Fruit fly (Drosophila melanogaster) whole organism, embryonic: Measurements from ENCODE around the gene Blos4.

Experiments used
- ATbp ChIP-seq: fragments of 200-800 bp; sonication (Bioruptor generic); optimal IDR thresholded peaks from 2 replicates; lab custom pipeline; 2017; ENCODE audit warnings: missing biosample characterization, mild to moderate bottlenecking, missing genetic modification characterization, missing genetic modification reagents
- Abd-B ChIP-seq: fragments of 200-800 bp; sonication (Bioruptor generic); optimal IDR thresholded peaks from 2 replicates; lab custom pipeline; 2018; ENCODE audit warnings: missing biosample characterization, mild to moderate bottlenecking, missing genetic modification characterization, moderate library complexity
- CG11560 ChIP-seq: fragments of 200-800 bp; sonication (Bioruptor generic); IDR thresholded peaks from 3 replicates; pipeline ENCODE4 v1.3.6; 2022; ENCODE audit warnings: missing biosample characterization, missing genetic modification characterization
- CG12299 ChIP-seq: fragments of 200-800 bp; sonication (Bioruptor generic); optimal IDR thresholded peaks from 2 replicates; lab custom pipeline; 2018; ENCODE audit warnings: missing biosample characterization, mild to moderate bottlenecking, missing genetic modification characterization
- CG12744 ChIP-seq: fragments of 200-800 bp; sonication (Bioruptor generic); optimal IDR thresholded peaks from 2 replicates; lab custom pipeline; 2016; ENCODE audit warnings: missing biosample characterization, missing genetic modification characterization
- CG13287 ChIP-seq: fragments of 200-800 bp; sonication (Bioruptor generic); IDR thresholded peaks from 2 replicates; pipeline ENCODE4 v1.3.6; 2022; ENCODE audit warnings: missing biosample characterization, missing genetic modification characterization; ENCODE audit not compliant: partially characterized antibody
- CG13424 ChIP-seq: fragments of 200-800 bp; sonication (Bioruptor generic); optimal IDR thresholded peaks from 2 replicates; lab custom pipeline; 2019; ENCODE audit warnings: missing biosample characterization, mild to moderate bottlenecking, missing genetic modification characterization, moderate library complexity
- CG15073 ChIP-seq: fragments of 200-800 bp; sonication (Bioruptor generic); optimal IDR thresholded peaks from 2 replicates; lab custom pipeline; 2016; ENCODE audit warnings: missing biosample characterization, missing genetic modification characterization
- CG17328 ChIP-seq: fragments of 200-800 bp; sonication (Bioruptor generic); IDR thresholded peaks from 2 replicates; pipeline ENCODE4 v1.3.6; 2022; ENCODE audit warnings: missing biosample characterization, missing genetic modification characterization
- CG18262 ChIP-seq: fragments of 200-800 bp; optimal IDR thresholded peaks from 3 replicates; lab custom pipeline; 2019; ENCODE audit warnings: missing biosample characterization, mild to moderate bottlenecking, missing genetic modification characterization, moderate library complexity
- CG2199 ChIP-seq: fragments of 200-800 bp; sonication (Bioruptor generic); IDR thresholded peaks from 3 replicates; pipeline ENCODE4 v1.3.6; 2022; ENCODE audit warnings: missing biosample characterization, missing genetic modification characterization
- CG2678 ChIP-seq: fragments of 200-800 bp; sonication (Bioruptor generic); optimal IDR thresholded peaks from 3 replicates; lab custom pipeline; 2019; ENCODE audit warnings: missing biosample characterization, mild to moderate bottlenecking, missing genetic modification characterization, moderate library complexity
- CG31224 ChIP-seq: fragments of 200-800 bp; sonication (Bioruptor generic); IDR thresholded peaks from 2 replicates; pipeline ENCODE4 v1.3.6; 2022; ENCODE audit warnings: missing biosample characterization, missing genetic modification characterization
- CG31441 ChIP-seq: fragments of 200-800 bp; sonication (Bioruptor generic); IDR thresholded peaks from 2 replicates; pipeline ENCODE4 v1.3.6; 2022; ENCODE audit warnings: missing biosample characterization, missing genetic modification characterization
- CG32532 ChIP-seq: fragments of 200-800 bp; sonication (Bioruptor generic); IDR thresholded peaks from 2 replicates; pipeline ENCODE4 v1.3.6; 2022; ENCODE audit warnings: missing biosample characterization, missing genetic modification characterization
- CG3407 ChIP-seq: fragments of 200-800 bp; sonication (Bioruptor generic); optimal IDR thresholded peaks from 2 replicates; lab custom pipeline; 2018; ENCODE audit warnings: missing biosample characterization, mild to moderate bottlenecking, missing genetic modification characterization
- CG3726 ChIP-seq: fragments of 200-800 bp; sonication (Bioruptor generic); IDR thresholded peaks from 3 replicates; pipeline ENCODE4, ENCODE4 v1.3.6; 2022; ENCODE audit warnings: missing biosample characterization, missing genetic modification characterization
- CG42726 ChIP-seq: fragments of 200-800 bp; sonication (Bioruptor generic); IDR thresholded peaks from 2 replicates; pipeline ENCODE4 v1.3.6; 2022; ENCODE audit warnings: missing biosample characterization, missing genetic modification characterization; ENCODE audit not compliant: partially characterized antibody
- CG8924 ChIP-seq: fragments of 200-800 bp; optimal IDR thresholded peaks from 3 replicates; lab custom pipeline; 2019; ENCODE audit warnings: missing biosample characterization, mild to moderate bottlenecking, missing genetic modification characterization, moderate library complexity
- CG9932 ChIP-seq: fragments of 200-800 bp; sonication (Bioruptor generic); IDR thresholded peaks from 2 replicates; pipeline ENCODE4 v1.3.6; 2022; ENCODE audit warnings: missing biosample characterization, missing genetic modification characterization
- Dll ChIP-seq: fragments of 200-800 bp; sonication (Bioruptor generic); IDR thresholded peaks from 4 replicates; pipeline ENCODE4 v1.3.6; 2022; ENCODE audit warnings: missing biosample characterization, missing genetic modification characterization; ENCODE audit not compliant: partially characterized antibody
- Elba2 ChIP-seq: fragments of 200-800 bp; sonication (Bioruptor generic); optimal IDR thresholded peaks from 3 replicates; lab custom pipeline; 2016; ENCODE audit warnings: missing biosample characterization, missing genetic modification characterization
- Ets97D ChIP-seq: fragments of 200-800 bp; sonication (Bioruptor generic); optimal IDR thresholded peaks from 3 replicates; lab custom pipeline; 2016; ENCODE audit warnings: missing biosample characterization, missing genetic modification characterization
- HLH3B ChIP-seq: fragments of 200-800 bp; sonication (Bioruptor generic); IDR thresholded peaks from 2 replicates; pipeline ENCODE4 v1.3.6; 2022; ENCODE audit warnings: missing biosample characterization, missing genetic modification characterization
- Hr39 ChIP-seq: fragments of >200 bp; optimal IDR thresholded peaks from 2 replicates; lab custom pipeline; 2017
- Kr ChIP-seq: fragments of 200-800 bp; sonication (Bioruptor generic); optimal IDR thresholded peaks from 2 replicates; lab custom pipeline; 2017; ENCODE audit warnings: missing biosample characterization, mild to moderate bottlenecking, missing genetic modification characterization
- Sry-β ChIP-seq: fragments of 200-800 bp; sonication (Bioruptor generic); optimal IDR thresholded peaks from 2 replicates; lab custom pipeline; 2018; ENCODE audit warnings: missing biosample characterization, mild to moderate bottlenecking, missing genetic modification characterization, moderate library complexity
- TFAM ChIP-seq: fragments of 200-800 bp; sonication (Bioruptor generic); optimal IDR thresholded peaks from 2 replicates; lab custom pipeline; 2017; ENCODE audit warnings: missing biosample characterization, missing genetic modification characterization, inconsistent platforms
- Usf ChIP-seq: fragments of 200-800 bp; sonication (Bioruptor generic); optimal IDR thresholded peaks from 2 replicates; lab custom pipeline; 2017; ENCODE audit warnings: missing genotype, missing biosample characterization, missing genetic modification characterization
- Vsx1 ChIP-seq: fragments of 200-800 bp; sonication (Bioruptor generic); optimal IDR thresholded peaks from 2 replicates; lab custom pipeline; 2017; ENCODE audit warnings: missing biosample characterization, mild to moderate bottlenecking, missing genetic modification characterization, missing genetic modification reagents
- bbx ChIP-seq: fragments of 200-800 bp; sonication (Bioruptor generic); IDR thresholded peaks from 2 replicates; pipeline ENCODE4 v1.3.6; 2022; ENCODE audit warnings: missing biosample characterization, missing genetic modification characterization; ENCODE audit not compliant: partially characterized antibody
- da ChIP-seq: fragments of 200-800 bp; sonication (Bioruptor generic); optimal IDR thresholded peaks from 2 replicates; lab custom pipeline; 2016; ENCODE audit warnings: missing biosample characterization, missing genetic modification characterization
- dan ChIP-seq: fragments of 200-800 bp; sonication (Bioruptor generic); IDR thresholded peaks from 2 replicates; pipeline ENCODE4 v1.3.6; 2022; ENCODE audit warnings: missing biosample characterization, missing genetic modification characterization
- dm ChIP-seq: fragments of 200-800 bp; sonication (Bioruptor generic); optimal IDR thresholded peaks from 3 replicates; lab custom pipeline; 2016; ENCODE audit warnings: missing biosample characterization, missing genetic modification characterization
- ems ChIP-seq: fragments of 200-800 bp; sonication (Bioruptor generic); optimal IDR thresholded peaks from 3 replicates; lab custom pipeline; 2016; ENCODE audit warnings: missing biosample characterization, missing genetic modification characterization
- eve ChIP-seq, 2 experiments: fragments of >200 bp; optimal IDR thresholded peaks; 2 replicates each; lab custom pipeline; 2017; ENCODE audit warnings: missing biosample characterization in 2 of 2, missing genetic modification characterization in 2 of 2
- fd102C ChIP-seq: fragments of 200-800 bp; sonication (Bioruptor generic); optimal IDR thresholded peaks from 2 replicates; lab custom pipeline; 2018; ENCODE audit warnings: missing biosample characterization, mild to moderate bottlenecking, missing genetic modification characterization, moderate library complexity
- ftz-f1 ChIP-seq: fragments of 200-800 bp; sonication (Bioruptor generic); optimal IDR thresholded peaks from 2 replicates; lab custom pipeline; 2016; ENCODE audit warnings: missing biosample characterization, missing genetic modification characterization
- grau ChIP-seq: fragments of 200-800 bp; optimal IDR thresholded peaks from 3 replicates; lab custom pipeline; 2019; ENCODE audit warnings: missing biosample characterization, mild to moderate bottlenecking, missing genetic modification characterization, moderate library complexity
- gt ChIP-seq: fragments of 200-800 bp; sonication (Bioruptor generic); IDR thresholded peaks from 2 replicates; pipeline ENCODE4 v1.3.6; 2022; ENCODE audit warnings: missing biosample characterization, missing genetic modification characterization
- jumu ChIP-seq: fragments of 200-800 bp; sonication (Bioruptor generic); optimal IDR thresholded peaks from 3 replicates; lab custom pipeline; 2016; ENCODE audit warnings: missing biosample characterization, missing genetic modification characterization
- kni ChIP-seq: fragments of 200-800 bp; sonication (Bioruptor generic); optimal IDR thresholded peaks from 3 replicates; lab custom pipeline; 2017; ENCODE audit warnings: mild to moderate bottlenecking, missing biosample characterization, missing genetic modification reagents, missing genetic modification characterization
- luna ChIP-seq: fragments of 200-800 bp; sonication (Bioruptor generic); optimal IDR thresholded peaks from 2 replicates; lab custom pipeline; 2016; ENCODE audit warnings: missing biosample characterization, missing genetic modification characterization
- scrt ChIP-seq: fragments of 200-800 bp; sonication (Bioruptor generic); optimal IDR thresholded peaks from 2 replicates; lab custom pipeline; 2018; ENCODE audit warnings: missing biosample characterization, mild to moderate bottlenecking, missing genetic modification characterization, moderate library complexity
- sens-2 ChIP-seq: fragments of 200-800 bp; sonication (Bioruptor generic); IDR thresholded peaks from 2 replicates; pipeline ENCODE4 v1.3.6; 2022; ENCODE audit warnings: missing biosample characterization, missing genetic modification characterization
- slou ChIP-seq: fragments of 200-800 bp; sonication (Bioruptor generic); optimal IDR thresholded peaks from 3 replicates; lab custom pipeline; 2016; ENCODE audit warnings: missing biosample characterization, missing genetic modification characterization
- slp2 ChIP-seq: fragments of 200-800 bp; sonication (Bioruptor generic); optimal IDR thresholded peaks from 2 replicates; lab custom pipeline; 2016; ENCODE audit warnings: missing biosample characterization, missing genetic modification characterization
- sob ChIP-seq: fragments of 200-800 bp; sonication (Bioruptor generic); IDR thresholded peaks from 2 replicates; pipeline ENCODE4 v1.3.6; 2022; ENCODE audit warnings: missing biosample characterization, missing genetic modification characterization
- tup ChIP-seq: fragments of 200-800 bp; sonication (Bioruptor generic); optimal IDR thresholded peaks from 2 replicates; lab custom pipeline; 2016; ENCODE audit warnings: missing biosample characterization, mild to moderate bottlenecking, missing genetic modification characterization, moderate library complexity
- unpg ChIP-seq: fragments of 200-800 bp; sonication (Bioruptor generic); optimal IDR thresholded peaks from 3 replicates; lab custom pipeline; 2018; ENCODE audit warnings: missing biosample characterization, mild to moderate bottlenecking, missing genetic modification characterization, moderate library complexity
- zen2 ChIP-seq: fragments of 200-800 bp; sonication (Bioruptor generic); IDR thresholded peaks from 3 replicates; pipeline ENCODE4 v1.3.6; 2022; ENCODE audit warnings: missing biosample characterization, missing genetic modification characterization; ENCODE audit not compliant: partially characterized antibody

Blos4 gene

DNA sequence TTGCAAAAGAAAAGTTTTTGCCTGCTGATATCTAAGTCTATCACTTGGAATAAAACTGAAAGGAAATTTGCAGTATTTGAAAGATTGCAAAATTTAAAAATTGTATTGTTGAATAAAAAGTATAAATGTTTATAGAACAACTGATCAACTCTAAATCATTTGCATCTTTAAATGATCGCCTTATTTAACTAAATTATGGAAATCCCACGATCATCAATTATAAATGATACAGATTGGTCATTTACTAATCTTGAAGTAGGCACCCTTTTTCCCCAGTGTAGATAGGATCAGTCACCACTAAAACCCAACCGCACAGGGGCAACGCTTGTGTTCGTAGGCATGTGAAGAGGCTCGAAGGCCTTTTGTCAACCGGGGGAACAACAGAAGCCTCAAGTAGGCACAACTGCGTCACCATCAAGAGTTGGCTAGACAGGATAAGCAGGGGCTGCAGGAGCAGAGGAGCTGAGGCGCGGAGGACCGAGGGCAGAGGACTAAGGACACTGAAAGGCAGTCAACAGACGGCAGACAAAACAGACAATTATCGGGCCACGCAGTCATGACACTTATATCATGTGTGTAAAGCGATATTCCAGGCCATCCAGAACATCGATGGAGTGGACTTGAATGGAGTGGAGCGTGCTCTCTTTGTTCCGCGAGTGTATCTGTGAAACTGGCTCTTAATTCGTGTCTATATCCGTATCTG is 30.9 kb upstream of the Blos4 start (continued):
- TF ChIP-seq CG12299 (no peak), CG17328 (no peak), CG31441 (peak; percentile 53), sens-2 (GFP tag; lab: Robert Waterston, UW) (no peak), Sry-β (GFP tag; lab: Kevin White, UChicago) (no peak), HLH3B (GFP tag; lab: Robert Waterston, UW) (no peak), Hr39 (no peak), CG9932 (GFP tag; lab: Robert Waterston, UW) (no peak), Kr (GFP tag; lab: Kevin White, UChicago) (no peak), CG15073 (GFP tag; lab: Kevin White, UChicago) (no peak), CG3407 (GFP tag; lab: Kevin White, UChicago) (no peak), zen2 (GFP tag; lab: Robert Waterston, UW) (no peak), ftz-f1 (no peak), slou (GFP tag; lab: Kevin White, UChicago) (no peak), Elba2 (GFP tag; lab: Kevin White, UChicago) (peak; percentile 13), CG12744 (GFP tag; lab: Kevin White, UChicago) (no peak), dan (GFP tag; lab: Robert Waterston, UW) (no peak), gt (GFP tag; lab: Robert Waterston, UW) (no peak), da (GFP tag; lab: Kevin White, UChicago) (no peak), CG13287 (GFP tag; lab: Robert Waterston, UW) (no peak), sob (no peak), unpg (peak; percentile 27), ATbp (GFP tag; lab: Kevin White, UChicago) (no peak), CG3726 (GFP tag; lab: Robert Waterston, UW) (0 out of 3 replicates have a peak, but pooled peaks have one; percentile 7), Dll (GFP tag; lab: Robert Waterston, UW) (no peak), CG8924 (peak; percentile 72), CG32532 (GFP tag; lab: Robert Waterston, UW) (no peak), jumu (GFP tag; lab: Kevin White, UChicago) (no peak), fd102C (GFP tag; lab: Kevin White, UChicago) (peak; percentile 85), grau (peak; percentile 45), bbx (GFP tag; lab: Robert Waterston, UW) (no peak), Abd-B (GFP tag; lab: Kevin White, UChicago) (no peak), CG42726 (GFP tag; lab: Robert Waterston, UW) (no peak), Ets97D (GFP tag; lab: Kevin White, UChicago) (no peak), CG2678 (tag; lab: Kevin White, UChicago) (peak; percentile 27), CG13424 (tag; lab: Kevin White, UChicago) (no peak), scrt (no peak), kni (no peak), tup (no peak), Usf (peak; percentile 43), CG11560 (tag; lab: Robert Waterston, UW) (no peak), CG2199 (peak; percentile 81; the same call in 1 of the 3 replicates), Vsx1 (GFP tag; lab: Kevin White, UChicago) (no peak), ems (GFP tag; lab: Kevin White, UChicago) (no peak), CG18262 (tag; lab: Kevin White, UChicago) (peak; percentile 81), dm (no peak), TFAM (GFP tag; lab: Kevin White, UChicago) (no peak), CG31224 (no peak), slp2 (no peak), eve (GFP tag; optimal IDR thresholded peaks at IDR 0.05; lab: Kevin White, UChicago) (no peak), luna (GFP tag; lab: Kevin White, UChicago) (no peak)
